Worm (Caenorhabditis elegans) whole organism, L4/young adult: Measurements from ENCODE around the gene T20B5.2.

Experiments
- W03F9.2 ChIP-seq: fragments of 150-350 bp; optimal IDR thresholded peaks from 2 replicates; lab custom pipeline; 2014; ENCODE audit warnings: missing biosample characterization, missing genetic modification characterization
- dao-5 ChIP-seq: sonication (generic microtip); optimal IDR thresholded peaks from 2 replicates; lab custom pipeline; 2016; ENCODE audit warnings: missing genotype, missing genetic modification characterization, moderate library complexity, missing compliant biosample characterization
- him-1 ChIP-seq: sonication (generic microtip); optimal IDR thresholded peaks from 2 replicates; lab custom pipeline; 2016; ENCODE audit warnings: missing genotype, missing genetic modification reagents, missing genetic modification characterization, missing compliant biosample characterization

ce11 chrX:9373729-9374128 lies 42.8 kb downstream of the T20B5.2 start:
- TF ChIP-seq W03F9.2 (tag; lab: Kevin White, UChicago) = no peak
- no peak for TF ChIP-seq him-1 (tag; lab: Kevin White, UChicago)
- no peak for TF ChIP-seq dao-5 (tag; lab: Kevin White, UChicago)
